Worm (Caenorhabditis elegans): ENCODE data around the gene lips-13.

DNA sequence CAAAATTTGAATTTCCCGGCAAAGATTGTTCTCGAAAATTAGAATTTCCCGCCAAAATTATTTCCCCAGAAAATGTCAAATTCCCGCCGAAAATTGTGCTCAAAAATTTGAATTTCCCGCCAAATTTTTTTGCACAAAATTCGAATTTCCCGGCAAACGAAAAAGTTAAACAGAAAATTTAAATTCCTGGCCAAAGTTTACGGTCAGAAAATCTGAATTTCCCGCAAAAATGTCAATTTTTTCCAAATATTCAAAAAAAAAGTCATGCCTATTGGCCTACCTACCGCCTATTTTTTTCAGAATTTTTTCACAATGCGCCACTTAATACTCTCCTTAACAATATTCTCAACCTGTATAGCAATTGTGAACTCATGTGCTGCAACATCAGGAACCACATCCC, 35.0 kb downstream of the lips-13 start, which contains the start of gene K02E7.1:
- TF ChIP-seq T26A8.4 (GFP tag; IDR thresholded peaks at IDR 0.05), result no peak
- TF ChIP-seq jun-1 (tag; optimal IDR thresholded peaks at IDR 0.05), result no peak
- no peak for TF ChIP-seq nhr-77 (tag; optimal IDR thresholded peaks at IDR 0.05)
- no peak for TF ChIP-seq php-3 (GFP tag; IDR thresholded peaks at IDR 0.05)
- TF ChIP-seq ztf-7 (tag; optimal IDR thresholded peaks at IDR 0.05), result no peak
- no peak for TF ChIP-seq pqm-1 (tag; optimal IDR thresholded peaks at IDR 0.05)
- TF ChIP-seq nhr-76 (tag; optimal IDR thresholded peaks at IDR 0.05), result no peak
- TF ChIP-seq aly-2 (tag; optimal IDR thresholded peaks at IDR 0.05), result no peak
- TF ChIP-seq fos-1 (tag; optimal IDR thresholded peaks at IDR 0.05), result no peak

Data from whole organism, L4 larva.